Fruit fly (Drosophila melanogaster) whole organism, embryonic: Measurements from ENCODE around the gene Rgl.
A peak's percentile ranks its signal among the peaks of the same experiment; 100 is the strongest.

Experiments used
- Abd-B ChIP-seq: fragments of 200-800 bp; sonication (Bioruptor generic); optimal IDR thresholded peaks from 2 replicates; lab custom pipeline; 2018; ENCODE audit warnings: missing biosample characterization, mild to moderate bottlenecking, missing genetic modification characterization, moderate library complexity
- CG11085 ChIP-seq: fragments of 200-800 bp; sonication (Bioruptor generic); IDR thresholded peaks from 2 replicates; pipeline ENCODE4 v1.3.6; 2022; ENCODE audit warnings: missing biosample characterization, missing genetic modification characterization
- CG11398 ChIP-seq: fragments of 200-800 bp; sonication (Bioruptor generic); optimal IDR thresholded peaks from 2 replicates; lab custom pipeline; 2016; ENCODE audit warnings: missing biosample characterization, missing genetic modification characterization
- CG11504 ChIP-seq: fragments of 200-800 bp; sonication (Bioruptor generic); optimal IDR thresholded peaks from 3 replicates; lab custom pipeline; 2019; ENCODE audit warnings: missing biosample characterization, mild to moderate bottlenecking, missing genetic modification characterization, moderate library complexity
- CG12299 ChIP-seq: fragments of 200-800 bp; sonication (Bioruptor generic); optimal IDR thresholded peaks from 2 replicates; lab custom pipeline; 2018; ENCODE audit warnings: missing biosample characterization, mild to moderate bottlenecking, missing genetic modification characterization
- CG13123 ChIP-seq: fragments of 200-800 bp; sonication (Bioruptor generic); optimal IDR thresholded peaks from 2 replicates; lab custom pipeline; 2016; ENCODE audit warnings: missing biosample characterization, missing genetic modification characterization
- CG14441 ChIP-seq: fragments of 200-800 bp; sonication (Bioruptor generic); IDR thresholded peaks from 2 replicates; pipeline ENCODE4 v1.3.6; 2022; ENCODE audit warnings: missing biosample characterization, missing genetic modification characterization
- CG15479 ChIP-seq: fragments of 200-800 bp; sonication (Bioruptor generic); optimal IDR thresholded peaks from 3 replicates; lab custom pipeline; 2019; ENCODE audit warnings: missing biosample characterization, mild to moderate bottlenecking, missing genetic modification characterization, moderate library complexity
- CG17612 ChIP-seq: fragments of 200-800 bp; sonication (Bioruptor generic); IDR thresholded peaks from 2 replicates; pipeline ENCODE4 v1.3.6; 2022; ENCODE audit warnings: missing biosample characterization, missing genetic modification characterization
- CG17829 ChIP-seq: fragments of 200-800 bp; optimal IDR thresholded peaks from 2 replicates; lab custom pipeline; 2019; ENCODE audit warnings: missing biosample characterization, mild to moderate bottlenecking, missing genetic modification characterization, moderate library complexity
- CG3281 ChIP-seq: fragments of 200-800 bp; sonication (Bioruptor generic); optimal IDR thresholded peaks from 3 replicates; lab custom pipeline; 2017; ENCODE audit warnings: missing biosample characterization, mild to moderate bottlenecking, missing genetic modification characterization
- CG33557 ChIP-seq: fragments of 200-800 bp; sonication (Bioruptor generic); optimal IDR thresholded peaks from 2 replicates; lab custom pipeline; 2019; ENCODE audit warnings: missing biosample characterization, mild to moderate bottlenecking, missing genetic modification characterization, moderate library complexity
- CG3407 ChIP-seq: fragments of 200-800 bp; sonication (Bioruptor generic); optimal IDR thresholded peaks from 2 replicates; lab custom pipeline; 2018; ENCODE audit warnings: missing biosample characterization, mild to moderate bottlenecking, missing genetic modification characterization
- CG4282 ChIP-seq: fragments of 200-800 bp; sonication (Bioruptor generic); optimal IDR thresholded peaks from 2 replicates; lab custom pipeline; 2016; ENCODE audit warnings: missing biosample characterization, missing genetic modification characterization
- CG4360 ChIP-seq: fragments of 200-800 bp; sonication (Bioruptor generic); IDR thresholded peaks from 2 replicates; pipeline ENCODE4 v1.3.6; 2022; ENCODE audit warnings: missing biosample characterization, missing genetic modification characterization
- CG5953 ChIP-seq: fragments of 200-800 bp; sonication (Bioruptor generic); IDR thresholded peaks from 2 replicates; pipeline ENCODE4 v1.3.6; 2022; ENCODE audit warnings: missing biosample characterization, missing genetic modification characterization
- CG7839 ChIP-seq: fragments of 200-800 bp; sonication (Bioruptor generic); optimal IDR thresholded peaks from 3 replicates; lab custom pipeline; 2018; ENCODE audit warnings: missing biosample characterization, mild to moderate bottlenecking, missing genetic modification characterization, moderate library complexity
- CG7928 ChIP-seq: fragments of 200-800 bp; sonication (Bioruptor generic); optimal IDR thresholded peaks from 2 replicates; lab custom pipeline; 2017; ENCODE audit warnings: missing biosample characterization, mild to moderate bottlenecking, missing genetic modification characterization
- CG8089 ChIP-seq: fragments of 200-800 bp; sonication (Bioruptor generic); optimal IDR thresholded peaks from 3 replicates; lab custom pipeline; 2016; ENCODE audit warnings: missing biosample characterization, missing genetic modification characterization
- CG8765 ChIP-seq: fragments of 200-800 bp; sonication (Bioruptor generic); IDR thresholded peaks from 2 replicates; pipeline ENCODE4 v1.3.6; 2022; ENCODE audit warnings: missing biosample characterization, missing genetic modification characterization
- CG8944 ChIP-seq: fragments of 200-800 bp; sonication (Bioruptor generic); optimal IDR thresholded peaks from 3 replicates; lab custom pipeline; 2016; ENCODE audit warnings: missing biosample characterization, missing genetic modification characterization
- Doc2 ChIP-seq: fragments of 200-800 bp; sonication (Bioruptor generic); IDR thresholded peaks from 2 replicates; pipeline ENCODE4 v1.3.6; 2022; ENCODE audit warnings: missing biosample characterization, missing genetic modification characterization
- Elba2 ChIP-seq: fragments of 200-800 bp; sonication (Bioruptor generic); optimal IDR thresholded peaks from 3 replicates; lab custom pipeline; 2016; ENCODE audit warnings: missing biosample characterization, missing genetic modification characterization
- Fer1 ChIP-seq: fragments of 200-800 bp; sonication (Bioruptor generic); optimal IDR thresholded peaks from 2 replicates; lab custom pipeline; 2017; ENCODE audit warnings: missing biosample characterization, mild to moderate bottlenecking, missing genetic modification characterization
- Hand ChIP-seq: fragments of 200-800 bp; sonication (Bioruptor generic); optimal IDR thresholded peaks from 2 replicates; lab custom pipeline; 2017; ENCODE audit warnings: mild to moderate bottlenecking, missing biosample characterization, missing genetic modification reagents, missing genetic modification characterization
- Hmr ChIP-seq: fragments of 200-800 bp; sonication (Bioruptor generic); optimal IDR thresholded peaks from 3 replicates; lab custom pipeline; 2017; ENCODE audit warnings: mild to moderate bottlenecking, missing biosample characterization, missing genetic modification reagents, missing genetic modification characterization
- NC2β ChIP-seq: fragments of 200-800 bp; sonication (Bioruptor generic); optimal IDR thresholded peaks from 2 replicates; lab custom pipeline; 2016; ENCODE audit warnings: missing biosample characterization, missing genetic modification characterization
- NK7.1 ChIP-seq: fragments of 200-800 bp; sonication (Bioruptor generic); optimal IDR thresholded peaks from 3 replicates; lab custom pipeline; 2016; ENCODE audit warnings: missing biosample characterization, missing genetic modification characterization
- Neu2 ChIP-seq: fragments of 200-800 bp; sonication (Bioruptor generic); optimal IDR thresholded peaks from 3 replicates; lab custom pipeline; 2016; ENCODE audit warnings: missing biosample characterization, missing genetic modification characterization, borderline replicate concordance
- Nf-YA ChIP-seq: fragments of 200-800 bp; sonication (Bioruptor generic); IDR thresholded peaks from 2 replicates; pipeline ENCODE4 v1.3.6; 2022; ENCODE audit warnings: missing biosample characterization, missing genetic modification characterization
- Ptx1 ChIP-seq: fragments of 200-800 bp; sonication (Bioruptor generic); IDR thresholded peaks from 2 replicates; pipeline ENCODE4 v1.3.6; 2022; ENCODE audit warnings: missing biosample characterization, missing genetic modification characterization
- Side ChIP-seq: fragments of 200-800 bp; sonication (Bioruptor generic); optimal IDR thresholded peaks from 2 replicates; lab custom pipeline; 2016; ENCODE audit warnings: missing biosample characterization, missing genetic modification characterization
- Spps ChIP-seq: fragments of 200-800 bp; sonication (Bioruptor generic); optimal IDR thresholded peaks from 2 replicates; lab custom pipeline; 2018; ENCODE audit warnings: missing biosample characterization, mild to moderate bottlenecking, missing genetic modification characterization
- ac ChIP-seq: fragments of 200-800 bp; sonication (Bioruptor generic); optimal IDR thresholded peaks from 3 replicates; lab custom pipeline; 2017; ENCODE audit warnings: missing biosample characterization, mild to moderate bottlenecking, missing genetic modification characterization
- amos ChIP-seq: fragments of 200-800 bp; sonication (Bioruptor generic); IDR thresholded peaks from 2 replicates; pipeline ENCODE4 v1.3.6; 2022; ENCODE audit warnings: missing biosample characterization, missing genetic modification characterization; ENCODE audit not compliant: partially characterized antibody
- dmrt99B ChIP-seq: fragments of 200-800 bp; sonication (Bioruptor generic); optimal IDR thresholded peaks from 2 replicates; lab custom pipeline; 2018; ENCODE audit warnings: missing biosample characterization, mild to moderate bottlenecking, missing genetic modification characterization, moderate library complexity
- ham ChIP-seq: fragments of 200-800 bp; sonication (Bioruptor generic); IDR thresholded peaks from 2 replicates; pipeline ENCODE4 v1.3.6; 2022; ENCODE audit warnings: missing biosample characterization, missing genetic modification characterization
- inv ChIP-seq: fragments of 200-800 bp; sonication (Bioruptor generic); IDR thresholded peaks from 2 replicates; pipeline ENCODE4 v1.3.6; 2022; ENCODE audit warnings: missing biosample characterization, missing genetic modification characterization; ENCODE audit not compliant: partially characterized antibody
- jing ChIP-seq: fragments of 200-800 bp; sonication (Bioruptor generic); optimal IDR thresholded peaks from 2 replicates; lab custom pipeline; 2018; ENCODE audit warnings: missing biosample characterization, mild to moderate bottlenecking, missing genetic modification characterization
- ken ChIP-seq: fragments of 200-800 bp; sonication (Bioruptor generic); IDR thresholded peaks from 3 replicates; pipeline ENCODE4 v1.3.6; 2022; ENCODE audit warnings: missing biosample characterization, missing genetic modification characterization
- pfk ChIP-seq: fragments of 200-800 bp; sonication (Bioruptor generic); optimal IDR thresholded peaks from 2 replicates; lab custom pipeline; 2018; ENCODE audit warnings: missing biosample characterization, mild to moderate bottlenecking, missing genetic modification characterization, moderate library complexity
- pita ChIP-seq: fragments of 200-800 bp; sonication (Bioruptor generic); optimal IDR thresholded peaks from 2 replicates; lab custom pipeline; 2017; ENCODE audit warnings: missing biosample characterization, mild to moderate bottlenecking, missing genetic modification characterization
- pum ChIP-seq: fragments of 200-800 bp; sonication (Bioruptor generic); optimal IDR thresholded peaks from 2 replicates; lab custom pipeline; 2016; ENCODE audit warnings: missing biosample characterization, missing genetic modification characterization
- sens-2 ChIP-seq: fragments of 200-800 bp; sonication (Bioruptor generic); IDR thresholded peaks from 2 replicates; pipeline ENCODE4 v1.3.6; 2022; ENCODE audit warnings: missing biosample characterization, missing genetic modification characterization
- seq ChIP-seq: fragments of 200-800 bp; sonication (Bioruptor generic); IDR thresholded peaks from 2 replicates; pipeline ENCODE4 v1.3.6; 2022; ENCODE audit warnings: missing biosample characterization, missing genetic modification characterization
- sim ChIP-seq: fragments of 200-800 bp; sonication (Bioruptor generic); IDR thresholded peaks from 2 replicates; pipeline ENCODE4 v1.3.6; 2022; ENCODE audit warnings: missing biosample characterization, missing genetic modification characterization
- tx ChIP-seq: fragments of 200-800 bp; sonication (Bioruptor generic); optimal IDR thresholded peaks from 2 replicates; lab custom pipeline; 2016; ENCODE audit warnings: missing biosample characterization, missing genetic modification characterization
- zen2 ChIP-seq: fragments of 200-800 bp; sonication (Bioruptor generic); IDR thresholded peaks from 3 replicates; pipeline ENCODE4 v1.3.6; 2022; ENCODE audit warnings: missing biosample characterization, missing genetic modification characterization; ENCODE audit not compliant: partially characterized antibody

The Rgl gene

dm6 chr3L:13923332-13924272 lies 1.5 kb downstream of the Rgl start (continued):
- TF ChIP-seq Elba2 (GFP tag; lab: Kevin White, UChicago), result no peak
- TF ChIP-seq Neu2 (GFP tag; lab: Kevin White, UChicago), result no peak
- peak; percentile 46 for TF ChIP-seq Spps (tag; lab: Kevin White, UChicago)
- no peak for TF ChIP-seq ac (GFP tag; lab: Kevin White, UChicago)
- no peak for TF ChIP-seq Hand (GFP tag; lab: Kevin White, UChicago)
- no peak for TF ChIP-seq CG8944 (GFP tag; lab: Kevin White, UChicago)
- peak; percentile 49 for TF ChIP-seq dmrt99B (tag; lab: Kevin White, UChicago)
- no peak for TF ChIP-seq CG4282 (GFP tag; lab: Kevin White, UChicago)
- no peak for TF ChIP-seq CG8765 (GFP tag; lab: Robert Waterston, UW)
- peak; percentile 31 for TF ChIP-seq CG7928 (GFP tag; lab: Kevin White, UChicago)
- peak; percentile 41 for TF ChIP-seq Fer1
- no peak for TF ChIP-seq pita (GFP tag; lab: Kevin White, UChicago)
- no peak for TF ChIP-seq sens-2
- TF ChIP-seq inv (GFP tag; lab: Robert Waterston, UW), result no peak
- TF ChIP-seq NK7.1 (GFP tag; lab: Kevin White, UChicago), result no peak
- TF ChIP-seq ham, result no peak
- peak; percentile 13; the same call in 1 of the 3 replicates for TF ChIP-seq ken (GFP tag; lab: Robert Waterston, UW)
- TF ChIP-seq CG15479 (GFP tag; lab: Kevin White, UChicago), result no peak
- TF ChIP-seq jing, result no peak
- TF ChIP-seq CG33557 (GFP tag; lab: Kevin White, UChicago), result no peak
- TF ChIP-seq CG11085 (GFP tag; lab: Robert Waterston, UW), result peak; percentile 61
- TF ChIP-seq CG7839 (tag; lab: Kevin White, UChicago), result peak; percentile 71
- no peak for TF ChIP-seq CG12299 (tag; lab: Kevin White, UChicago)
- TF ChIP-seq Ptx1 (GFP tag; lab: Robert Waterston, UW), result peak; percentile 78
- no peak for TF ChIP-seq CG11398 (GFP tag; lab: Kevin White, UChicago)
- 0 out of 2 replicates have a peak, but pooled peaks have one; percentile 13 for TF ChIP-seq CG17612 (GFP tag; lab: Robert Waterston, UW)
- TF ChIP-seq amos (GFP tag; lab: Robert Waterston, UW), result no peak
- TF ChIP-seq seq (GFP tag; lab: Robert Waterston, UW), result peak; percentile 51; the same call in 1 of the 2 replicates
- no peak for TF ChIP-seq CG5953
- TF ChIP-seq CG13123 (GFP tag; lab: Kevin White, UChicago), result no peak
- peak; percentile 78 for TF ChIP-seq CG3281 (GFP tag; lab: Kevin White, UChicago)
- TF ChIP-seq CG3407, result no peak
- TF ChIP-seq CG14441 (GFP tag; lab: Robert Waterston, UW), result peak; percentile 69
- TF ChIP-seq pum (GFP tag; lab: Kevin White, UChicago), result no peak
- no peak for TF ChIP-seq Doc2 (GFP tag; lab: Robert Waterston, UW)
- TF ChIP-seq Hmr (GFP tag; lab: Kevin White, UChicago), result peak; percentile 16
- TF ChIP-seq CG8089 (GFP tag; lab: Kevin White, UChicago), result no peak
- no peak for TF ChIP-seq NC2β (GFP tag; lab: Kevin White, UChicago)
- TF ChIP-seq tx (GFP tag; lab: Kevin White, UChicago), result no peak
- 0 out of 2 replicates have a peak, but pooled peaks have one; percentile 6 for TF ChIP-seq Nf-YA
- TF ChIP-seq sim (GFP tag; lab: Robert Waterston, UW), result peak; percentile 67; the same call in 1 of the 2 replicates
- TF ChIP-seq Abd-B (GFP tag; lab: Kevin White, UChicago), result peak; percentile 52
- TF ChIP-seq zen2, result no peak
- TF ChIP-seq pfk (GFP tag; lab: Kevin White, UChicago), result no peak
- peak; percentile 61 for TF ChIP-seq CG17829 (tag; lab: Kevin White, UChicago)
- no peak; the same call in 1 of the 2 replicates for TF ChIP-seq CG4360
- TF ChIP-seq CG11504 (tag; lab: Kevin White, UChicago), result peak; percentile 54
- TF ChIP-seq Side (GFP tag; lab: Kevin White, UChicago), result no peak
